Worm (Caenorhabditis elegans) whole organism, midembryonic: ENCODE measurements around the gene ifet-1.

Experiments used
- cog-1 ChIP-seq: sonication (generic microtip); optimal IDR thresholded peaks from 2 replicates; lab custom pipeline; 2016; ENCODE audit warnings: missing genetic modification characterization, missing compliant biosample characterization
- flt-1 ChIP-seq: fragments of 200-800 bp; sonication (Bioruptor generic); IDR thresholded peaks from 2 replicates; pipeline ENCODE4 v1.3.6; 2022; ENCODE audit warnings: missing genetic modification characterization, missing compliant biosample characterization
- klf-2 ChIP-seq: fragments of 200-800 bp; sonication (Bioruptor generic); conservative IDR thresholded peaks from 2 replicates; pipeline ENCODE4 v1.3.6; 2022; ENCODE audit warnings: missing genetic modification reagents, missing genetic modification characterization, missing compliant biosample characterization
- ztf-23 ChIP-seq: fragments of 200-800 bp; sonication (Bioruptor generic); IDR thresholded peaks from 2 replicates; pipeline ENCODE4 v1.3.6; 2022; ENCODE audit warnings: missing genetic modification reagents, missing genetic modification characterization, missing compliant biosample characterization
- ztf-29 ChIP-seq: fragments of 200-800 bp; sonication (Bioruptor generic); IDR thresholded peaks from 2 replicates; pipeline ENCODE4 v1.3.6; 2022; ENCODE audit warnings: missing genetic modification reagents, missing genetic modification characterization, missing compliant biosample characterization

- TF ChIP-seq ztf-29 (no peak), klf-2 (GFP tag; lab: Robert Waterston, UW) (no peak), cog-1 (tag; lab: Kevin White, UChicago) (no peak), flt-1 (GFP tag; lab: Robert Waterston, UW) (no peak), ztf-23 (GFP tag; lab: Robert Waterston, UW) (no peak)
Measured at ce11 chrIII:4476313-4476712, 1.4 kb upstream of the ifet-1 start.
